5 fruit fly cellular contexts compared by ENCODE assay signal in the genomic region with DNA sequence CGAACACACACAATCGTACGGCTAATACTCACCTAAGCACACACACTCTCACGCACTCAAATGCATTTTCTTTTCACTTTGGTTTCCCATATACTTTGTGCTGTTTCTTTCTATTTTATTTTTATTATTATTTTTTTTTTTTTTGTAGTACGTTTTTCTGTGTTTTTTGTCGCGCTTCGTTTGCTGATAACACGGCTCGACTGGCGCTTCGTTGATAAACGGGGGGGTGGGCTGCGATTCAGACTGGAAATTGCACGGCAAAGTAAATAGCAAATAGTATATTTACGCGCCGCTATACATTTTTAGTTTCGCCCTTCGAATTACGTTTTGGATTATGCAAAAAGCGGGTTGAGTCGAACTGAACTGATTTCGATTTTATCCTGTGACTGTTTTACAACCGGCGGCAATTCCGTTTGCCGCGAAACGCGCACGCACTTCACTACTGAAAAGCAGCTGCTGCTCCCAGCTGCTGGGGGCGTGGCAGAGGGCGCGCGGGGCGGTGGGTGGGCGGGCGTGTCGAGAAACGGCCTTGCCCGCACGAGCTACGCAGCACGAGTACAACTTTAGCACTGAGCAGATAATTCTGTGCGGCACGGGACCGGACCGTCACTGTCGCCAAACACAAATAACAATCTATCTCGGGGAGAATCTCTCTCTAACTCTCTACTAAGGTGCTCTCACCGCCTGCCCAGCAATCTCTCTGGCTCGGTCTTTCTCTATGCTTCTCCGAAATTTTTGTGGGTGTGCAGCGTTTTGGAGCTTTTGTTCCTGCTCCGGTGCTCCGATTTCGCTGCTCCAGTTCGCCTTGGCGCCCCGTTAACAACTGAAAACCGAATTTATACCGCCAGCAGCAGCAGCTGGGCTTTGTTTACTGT.
TF ChIP-seq lines count a peak whose summit lies in the region.

Gene Pde6 (minus strand): TSS at position 825 of the 875 bp plus-strand sequence.

- no peak for TF ChIP-seq CTCF in whole organism, embryonic (GFP tag; optimal IDR thresholded peaks at IDR 0.05; lab: Kevin White, UChicago)

TF ChIP-seq in whole organism, adult, 20 proteins besides CTCF, POLR2A, EP300 and RAD21 (continues in another document):
- TF ChIP-seq tj (GFP tag; optimal IDR thresholded peaks at IDR 0.05; lab: Kevin White, UChicago) (peak; percentile 36), ovo (GFP tag; optimal IDR thresholded peaks at IDR 0.05; lab: Kevin White, UChicago) (peak; percentile 17), cic (GFP tag; optimal IDR thresholded peaks at IDR 0.05; lab: Kevin White, UChicago) (peak; percentile 89), toe (GFP tag; optimal IDR thresholded peaks at IDR 0.05; lab: Kevin White, UChicago) (no peak), Mnt (GFP tag; optimal IDR thresholded peaks at IDR 0.05; lab: Kevin White, UChicago) (peak; percentile 38), kay (GFP tag; lab: Kevin White, UChicago; ENCODE audit: borderline replicate concordance) (peak; percentile 91), CG1620 (GFP tag; optimal IDR thresholded peaks at IDR 0.05; lab: Kevin White, UChicago) (no peak), Crg-1 (GFP tag; optimal IDR thresholded peaks at IDR 0.05; lab: Kevin White, UChicago) (peak; percentile 33), pad (GFP tag; optimal IDR thresholded peaks at IDR 0.05; lab: Kevin White, UChicago) (no peak), CG33017 (tag; optimal IDR thresholded peaks at IDR 0.05; lab: Kevin White, UChicago) (peak; percentile 61), Hr96 (GFP tag; optimal IDR thresholded peaks at IDR 0.05; lab: Kevin White, UChicago) (peak; percentile 42), cnc (optimal IDR thresholded peaks at IDR 0.05; lab: Kevin White, UChicago) (no peak), CG14711 (tag; optimal IDR thresholded peaks at IDR 0.05; lab: Kevin White, UChicago) (no peak), bab1 (GFP tag; optimal IDR thresholded peaks at IDR 0.05; lab: Kevin White, UChicago) (no peak), CG7045 (GFP tag; optimal IDR thresholded peaks at IDR 0.05; lab: Kevin White, UChicago) (peak; percentile 43), CG12768 (GFP tag; optimal IDR thresholded peaks at IDR 0.05; lab: Kevin White, UChicago) (peak; percentile 79)

TF ChIP-seq in whole organism, embryonic, 481 proteins besides CTCF, POLR2A, EP300 and RAD21 (continues in another document):
- TF ChIP-seq run (tag; optimal IDR thresholded peaks at IDR 0.05; lab: Kevin White, UChicago) (no peak), crol (GFP tag; IDR thresholded peaks at IDR 0.05; lab: Robert Waterston, UW) (peak; percentile 92), zen2 (GFP tag; IDR thresholded peaks at IDR 0.05; lab: Robert Waterston, UW; ENCODE audit: partially characterized antibody) (peak; percentile 51; the same call in 1 of the 3 replicates), Trl (optimal IDR thresholded peaks at IDR 0.05; lab: Kevin White, UChicago) (peak; percentile 79 to 93), Trl (GFP tag; optimal IDR thresholded peaks at IDR 0.05; lab: Kevin White, UChicago) (no peak), Bdp1 (GFP tag; optimal IDR thresholded peaks at IDR 0.05; lab: Kevin White, UChicago) (no peak), Gug (GFP tag; IDR thresholded peaks at IDR 0.05; lab: Robert Waterston, UW) (peak; percentile 19; the same call in 1 of the 4 replicates), Rfx (GFP tag; IDR thresholded peaks at IDR 0.05; lab: Robert Waterston, UW) (0 out of 2 replicates have a peak, but pooled peaks have one; percentile 19), Bteb2 (GFP tag; optimal IDR thresholded peaks at IDR 0.05; lab: Kevin White, UChicago) (no peak), ac (GFP tag; optimal IDR thresholded peaks at IDR 0.05; lab: Kevin White, UChicago) (no peak), CG31224 (GFP tag; IDR thresholded peaks at IDR 0.05; lab: Robert Waterston, UW) (no peak), ranshi (GFP tag; IDR thresholded peaks at IDR 0.05; lab: Robert Waterston, UW) (peak; percentile 24; the same call in 1 of the 2 replicates), CG12104 (GFP tag; optimal IDR thresholded peaks at IDR 0.05; lab: Kevin White, UChicago) (no peak), Sry-δ (GFP tag; optimal IDR thresholded peaks at IDR 0.05; lab: Kevin White, UChicago) (no peak), Nf-YA (GFP tag; IDR thresholded peaks at IDR 0.05; lab: Robert Waterston, UW) (peak; percentile 57), en (GFP tag; optimal IDR thresholded peaks at IDR 0.05; lab: Kevin White, UChicago) (no peak)

TF ChIP-seq in whole organism, prepupa, 60 proteins besides CTCF, POLR2A, EP300 and RAD21 (continues in another document):
- peak; percentile 91 for TF ChIP-seq CG6163 (GFP tag; IDR thresholded peaks at IDR 0.05; lab: Robert Waterston, UW)
- TF ChIP-seq CG6792 (GFP tag; optimal IDR thresholded peaks at IDR 0.05; lab: Kevin White, UChicago): no peak
- peak in 1 of 2 experiments; percentile 77 for TF ChIP-seq salr (GFP tag; optimal IDR thresholded peaks at IDR 0.05; lab: Kevin White, UChicago)
- peak; percentile 3 for TF ChIP-seq Sox14 (GFP tag; optimal IDR thresholded peaks at IDR 0.05; lab: Kevin White, UChicago)
- peak; percentile 17 for TF ChIP-seq CG10631 (GFP tag; optimal IDR thresholded peaks at IDR 0.05; lab: Kevin White, UChicago)
- peak; percentile 24 for TF ChIP-seq pdm3 (GFP tag; optimal IDR thresholded peaks at IDR 0.05; lab: Kevin White, UChicago)
- no peak for TF ChIP-seq CG11762 (GFP tag; optimal IDR thresholded peaks at IDR 0.05; lab: Kevin White, UChicago; ENCODE audit: insufficient read depth)
- TF ChIP-seq CG6276 (GFP tag; optimal IDR thresholded peaks at IDR 0.05; lab: Kevin White, UChicago): peak; percentile 87
- TF ChIP-seq fkh (GFP tag; optimal IDR thresholded peaks at IDR 0.05; lab: Kevin White, UChicago): peak; percentile 5
- peak; percentile 56 for TF ChIP-seq CG6808 (GFP tag; optimal IDR thresholded peaks at IDR 0.05; lab: Kevin White, UChicago)
- no peak for TF ChIP-seq CG10669 (GFP tag; optimal IDR thresholded peaks at IDR 0.05; lab: Kevin White, UChicago)
- no peak for TF ChIP-seq CG8319 (GFP tag; optimal IDR thresholded peaks at IDR 0.05; lab: Kevin White, UChicago)
- TF ChIP-seq topi (GFP tag; optimal IDR thresholded peaks at IDR 0.05; lab: Kevin White, UChicago): no peak
- no peak for TF ChIP-seq Ets21C (GFP tag; optimal IDR thresholded peaks at IDR 0.05; lab: Kevin White, UChicago)
- TF ChIP-seq Eip93F (GFP tag; optimal IDR thresholded peaks at IDR 0.05; lab: Kevin White, UChicago): no peak
- peak; percentile 76 for TF ChIP-seq CG15336 (GFP tag; IDR thresholded peaks at IDR 0.05; lab: Robert Waterston, UW)
- TF ChIP-seq vri (GFP tag; optimal IDR thresholded peaks at IDR 0.05; lab: Kevin White, UChicago): no peak

TF ChIP-seq in whole organism, pupa, 21 proteins besides CTCF, POLR2A, EP300 and RAD21 (continues in another document):
- peak; percentile 13 for TF ChIP-seq CG8159 (tag; optimal IDR thresholded peaks at IDR 0.05; lab: Kevin White, UChicago)
- peak; percentile 88 for TF ChIP-seq CG4496 (GFP tag; IDR thresholded peaks at IDR 0.05; lab: Robert Waterston, UW)
- TF ChIP-seq CG13204 (GFP tag; optimal IDR thresholded peaks at IDR 0.05; lab: Kevin White, UChicago): peak; percentile 36
- peak; percentile 73; the same call in 1 of the 2 replicates for TF ChIP-seq rn (GFP tag; IDR thresholded peaks at IDR 0.05; lab: Robert Waterston, UW)
- TF ChIP-seq CG12605 (GFP tag; IDR thresholded peaks at IDR 0.05; lab: Robert Waterston, UW): peak; percentile 96
- TF ChIP-seq CG15710 (tag; optimal IDR thresholded peaks at IDR 0.05; lab: Kevin White, UChicago): peak; percentile 63
- TF ChIP-seq CG8301 (tag; optimal IDR thresholded peaks at IDR 0.05; lab: Kevin White, UChicago): peak; percentile 65
- TF ChIP-seq Ets98B (GFP tag; IDR thresholded peaks at IDR 0.05; lab: Robert Waterston, UW): peak; percentile 84
- TF ChIP-seq fd96Ca (GFP tag; IDR thresholded peaks at IDR 0.05; lab: Robert Waterston, UW): peak; percentile 84
- peak; percentile 85 for TF ChIP-seq Pif1A (GFP tag; optimal IDR thresholded peaks at IDR 0.05; lab: Kevin White, UChicago)
- TF ChIP-seq CG17806 (tag; optimal IDR thresholded peaks at IDR 0.05; lab: Kevin White, UChicago): peak; percentile 28
- TF ChIP-seq D1 (tag; optimal IDR thresholded peaks at IDR 0.05; lab: Kevin White, UChicago): no peak
- peak; percentile 85 for TF ChIP-seq CG32121 (GFP tag; IDR thresholded peaks at IDR 0.05; lab: Robert Waterston, UW)
- TF ChIP-seq CG10348 (GFP tag; IDR thresholded peaks at IDR 0.05; lab: Robert Waterston, UW): no peak
- peak; percentile 81 for TF ChIP-seq CG14655 (GFP tag; optimal IDR thresholded peaks at IDR 0.05; lab: Kevin White, UChicago)
- peak; percentile 88 for TF ChIP-seq Pif1B (GFP tag; optimal IDR thresholded peaks at IDR 0.05; lab: Kevin White, UChicago)
- peak; percentile 29 for TF ChIP-seq CG9948 (tag; optimal IDR thresholded peaks at IDR 0.05; lab: Kevin White, UChicago)
- no peak for TF ChIP-seq EcR (GFP tag; optimal IDR thresholded peaks at IDR 0.05; lab: Kevin White, UChicago)

TF ChIP-seq in whole organism, wandering third instar larva, 38 proteins besides CTCF, POLR2A, EP300 and RAD21:
- TF ChIP-seq Myc (optimal IDR thresholded peaks at IDR 0.05; lab: Kevin White, UChicago) (no peak), Dfd (GFP tag; optimal IDR thresholded peaks at IDR 0.05; lab: Kevin White, UChicago) (peak; percentile 11), dl (GFP tag; optimal IDR thresholded peaks at IDR 0.05; lab: Kevin White, UChicago; ENCODE audit: insufficient read depth in 1 of 2, partially characterized antibody in 2 of 2) (peak; percentile 22 to 34), psq (GFP tag; optimal IDR thresholded peaks at IDR 0.05; lab: Kevin White, UChicago) (peak; percentile 19), Rel (GFP tag; optimal IDR thresholded peaks at IDR 0.05; lab: Kevin White, UChicago) (peak; percentile 17), Rel (tag; optimal IDR thresholded peaks at IDR 0.05; lab: Kevin White, UChicago) (no peak), OdsH (GFP tag; optimal IDR thresholded peaks at IDR 0.05; lab: Kevin White, UChicago) (no peak), Dif (GFP tag; optimal IDR thresholded peaks at IDR 0.05; lab: Kevin White, UChicago; ENCODE audit: partially characterized antibody) (peak; percentile 61), Sp1 (GFP tag; optimal IDR thresholded peaks at IDR 0.05; lab: Kevin White, UChicago) (peak; percentile 24), Hr78 (GFP tag; optimal IDR thresholded peaks at IDR 0.05; lab: Kevin White, UChicago) (no peak), Vsx2 (GFP tag; optimal IDR thresholded peaks at IDR 0.05; lab: Kevin White, UChicago; ENCODE audit: partially characterized antibody) (peak; percentile 8)
